Fruit fly (Drosophila melanogaster): Measurements from ENCODE around the gene CG3473.

CG3473 gene

dm6 chr2L:14539872-14540524 lies 23.5 kb downstream of the CG3473 start (continued):
- TF ChIP-seq ttk (GFP tag; IDR thresholded peaks at IDR 0.05) (no peak), luna (GFP tag; optimal IDR thresholded peaks at IDR 0.05) (no peak), CG5245 (GFP tag; optimal IDR thresholded peaks at IDR 0.05) (no peak), sqz (GFP tag; optimal IDR thresholded peaks at IDR 0.05) (no peak), CG2129 (GFP tag; IDR thresholded peaks at IDR 0.05; ENCODE audit: partially characterized antibody) (no peak), CG13424 (tag; optimal IDR thresholded peaks at IDR 0.05) (peak; percentile 1), lbe (GFP tag; optimal IDR thresholded peaks at IDR 0.05) (no peak), Abd-B (GFP tag; optimal IDR thresholded peaks at IDR 0.05) (no peak), CG11398 (GFP tag; optimal IDR thresholded peaks at IDR 0.05) (no peak), CG11723 (GFP tag; optimal IDR thresholded peaks at IDR 0.05) (no peak), Hr39 (optimal IDR thresholded peaks at IDR 0.05) (no peak), CG6813 (GFP tag; optimal IDR thresholded peaks at IDR 0.05) (no peak), CG6254 (GFP tag; optimal IDR thresholded peaks at IDR 0.05) (peak; percentile 1), stc (GFP tag; IDR thresholded peaks at IDR 0.05) (no peak), Ets97D (GFP tag; optimal IDR thresholded peaks at IDR 0.05) (no peak), da (GFP tag; optimal IDR thresholded peaks at IDR 0.05) (no peak), CG12236 (GFP tag; optimal IDR thresholded peaks at IDR 0.05) (no peak), Stat92E (GFP tag; optimal IDR thresholded peaks at IDR 0.05) (peak in 1 of 3 experiments; percentile 70), CG7745 (tag; optimal IDR thresholded peaks at IDR 0.05) (no peak), CG12769 (tag; optimal IDR thresholded peaks at IDR 0.05) (no peak), Jarid2 (GFP tag; optimal IDR thresholded peaks at IDR 0.05) (no peak), Side (GFP tag; optimal IDR thresholded peaks at IDR 0.05) (no peak), CG1603 (tag; optimal IDR thresholded peaks at IDR 0.05) (peak; percentile 24), TFAM (GFP tag; optimal IDR thresholded peaks at IDR 0.05) (no peak), shn (GFP tag; optimal IDR thresholded peaks at IDR 0.05) (no peak), mirr (GFP tag; optimal IDR thresholded peaks at IDR 0.05) (no peak), odd (GFP tag; optimal IDR thresholded peaks at IDR 0.05) (peak; percentile 7), Nf-YB (GFP tag; optimal IDR thresholded peaks at IDR 0.05) (no peak), pita (GFP tag; optimal IDR thresholded peaks at IDR 0.05) (no peak), ssp (GFP tag; IDR thresholded peaks at IDR 0.05) (no peak), CG7357 (GFP tag; IDR thresholded peaks at IDR 0.05) (no peak), CG17912 (GFP tag; optimal IDR thresholded peaks at IDR 0.05) (no peak), hbn (GFP tag; IDR thresholded peaks at IDR 0.05; ENCODE audit: partially characterized antibody) (no peak), CG33557 (GFP tag; optimal IDR thresholded peaks at IDR 0.05) (peak; percentile 23), PHDP (tag; optimal IDR thresholded peaks at IDR 0.05) (no peak), CG13123 (GFP tag; optimal IDR thresholded peaks at IDR 0.05) (no peak), gem (tag; optimal IDR thresholded peaks at IDR 0.05) (peak; percentile 56), CG6854 (GFP tag; optimal IDR thresholded peaks at IDR 0.05) (no peak), Myb (GFP tag; optimal IDR thresholded peaks at IDR 0.05) (no peak), pan (optimal IDR thresholded peaks at IDR 0.05) (peak in 1 of 2 experiments; percentile 48), pan (GFP tag; optimal IDR thresholded peaks at IDR 0.05 in 1 of 2, IDR thresholded peaks at IDR 0.05 in 1 of 2) (no peak), emc (GFP tag; optimal IDR thresholded peaks at IDR 0.05) (no peak), Sox102F (GFP tag; optimal IDR thresholded peaks at IDR 0.05) (no peak), CG9876 (GFP tag; optimal IDR thresholded peaks at IDR 0.05) (no peak), exex (tag; optimal IDR thresholded peaks at IDR 0.05) (no peak), CG10274 (GFP tag; optimal IDR thresholded peaks at IDR 0.05) (no peak), Deaf1 (tag; optimal IDR thresholded peaks at IDR 0.05) (no peak), CG11085 (GFP tag; IDR thresholded peaks at IDR 0.05) (no peak), ci (GFP tag; IDR thresholded peaks at IDR 0.05) (0 out of 3 replicates have a peak, but pooled peaks have one; percentile 47), ems (GFP tag; optimal IDR thresholded peaks at IDR 0.05) (no peak)

Data from whole organism, embryonic.